Fruit fly (Drosophila melanogaster) Kc167 (cell line): ENCODE results near the gene Bka.

Source experiments
- Sin3A ChIP-seq: fragments of >200 bp; optimal IDR thresholded peaks from 2 replicates; lab custom pipeline; 2018; ENCODE audit warnings: missing external identifiers
- psq ChIP-seq: fragments of >200 bp; optimal IDR thresholded peaks from 2 replicates; lab custom pipeline; 2017; ENCODE audit warnings: missing external identifiers
- ttk ChIP-seq: sonication (Bioruptor generic); optimal IDR thresholded peaks from 2 replicates; lab custom pipeline; 2017; ENCODE audit warnings: missing external identifiers

dm6 chr2L:9933063-9933462, 38.0 kb downstream of the Bka start, which contains the start of gene Cpr30F:
- TF ChIP-seq psq (lab: Kevin White, UChicago) (no peak), Sin3A (no peak), ttk (lab: Kevin White, UChicago) (no peak)
